Worm (Caenorhabditis elegans): ENCODE measurements around the gene snx-14.

ce11 chrII:13507535-13507934 lies 23.5 kb downstream of the snx-14 start, which contains the start of gene nep-17:
- TF ChIP-seq him-1 (tag; optimal IDR thresholded peaks at IDR 0.05) (no peak), dao-5 (tag; optimal IDR thresholded peaks at IDR 0.05) (no peak)

Measured in whole organism, L4/young adult.